Fruit fly (Drosophila melanogaster) whole organism, prepupa: ENCODE data around the gene DIP-eta.

Source experiments
- CG10669 ChIP-seq: fragments of 200-800 bp; sonication (Bioruptor generic); optimal IDR thresholded peaks from 3 replicates; lab custom pipeline; 2018; ENCODE audit warnings: missing biosample characterization, mild to moderate bottlenecking, missing genetic modification characterization, moderate library complexity
- CG11294 ChIP-seq: fragments of 200-800 bp; sonication (Bioruptor generic); IDR thresholded peaks from 2 replicates; pipeline ENCODE4 v1.3.6; 2022; ENCODE audit warnings: missing biosample characterization, missing genetic modification characterization
- CG11902 ChIP-seq: fragments of 200-800 bp; sonication (Bioruptor generic); optimal IDR thresholded peaks from 3 replicates; lab custom pipeline; 2016; ENCODE audit warnings: missing biosample characterization, missing genetic modification characterization
- CG1621 ChIP-seq: fragments of 200-800 bp; sonication (Bioruptor generic); optimal IDR thresholded peaks from 3 replicates; lab custom pipeline; 2018; ENCODE audit warnings: missing biosample characterization, mild to moderate bottlenecking, missing genetic modification characterization
- CG31627 ChIP-seq: fragments of 200-800 bp; sonication (Bioruptor generic); optimal IDR thresholded peaks from 3 replicates; lab custom pipeline; 2016; ENCODE audit warnings: missing biosample characterization, missing genetic modification characterization
- CG6854 ChIP-seq: fragments of 200-800 bp; sonication (Bioruptor generic); optimal IDR thresholded peaks from 2 replicates; lab custom pipeline; 2017; ENCODE audit warnings: missing biosample characterization, mild to moderate bottlenecking, missing genetic modification characterization
- CG8632 ChIP-seq: fragments of 200-800 bp; sonication (Bioruptor generic); optimal IDR thresholded peaks from 3 replicates; lab custom pipeline; 2016; ENCODE audit warnings: missing biosample characterization, missing genetic modification characterization
- Eip78C ChIP-seq: fragments of 200-800 bp; sonication (Bioruptor generic); peaks from one replicate; lab custom pipeline; 2016; ENCODE audit warnings: missing biosample characterization, missing genetic modification characterization
- Lpt ChIP-seq: fragments of 200-800 bp; sonication (Bioruptor generic); optimal IDR thresholded peaks from 3 replicates; lab custom pipeline; 2016; ENCODE audit warnings: missing biosample characterization, missing genetic modification characterization
- Met ChIP-seq: fragments of 200-800 bp; sonication (Bioruptor generic); optimal IDR thresholded peaks from 3 replicates; lab custom pipeline; 2016; ENCODE audit warnings: missing biosample characterization, missing genetic modification characterization
- achi ChIP-seq: fragments of 200-800 bp; sonication (Bioruptor generic); optimal IDR thresholded peaks from 3 replicates; lab custom pipeline; 2016; ENCODE audit warnings: missing biosample characterization, missing genetic modification characterization
- cyc ChIP-seq: fragments of 200-800 bp; sonication (Bioruptor generic); optimal IDR thresholded peaks from 3 replicates; lab custom pipeline; 2016; ENCODE audit warnings: missing biosample characterization, missing genetic modification characterization
- dac ChIP-seq: fragments of 200-800 bp; sonication (Bioruptor generic); optimal IDR thresholded peaks from 2 replicates; lab custom pipeline; 2017; ENCODE audit warnings: missing biosample characterization, mild to moderate bottlenecking, missing genetic modification characterization
- dsx ChIP-seq: fragments of 200-800 bp; optimal IDR thresholded peaks from 3 replicates; lab custom pipeline; 2019; ENCODE audit warnings: missing biosample characterization, mild to moderate bottlenecking, missing genetic modification characterization, moderate library complexity; ENCODE audit not compliant: poor library complexity, severe bottlenecking
- eg ChIP-seq: fragments of 200-800 bp; sonication (Bioruptor generic); IDR thresholded peaks from 3 replicates; pipeline ENCODE4 v1.3.6; 2022; ENCODE audit warnings: missing biosample characterization, missing genetic modification characterization
- lz ChIP-seq: fragments of 200-800 bp; sonication (Bioruptor generic); optimal IDR thresholded peaks from 3 replicates; lab custom pipeline; 2016; ENCODE audit warnings: missing biosample characterization, missing genetic modification characterization
- net ChIP-seq: fragments of 200-800 bp; sonication (Bioruptor generic); optimal IDR thresholded peaks from 3 replicates; lab custom pipeline; 2016; ENCODE audit warnings: missing biosample characterization, missing genetic modification characterization

Gene DIP-eta

DNA sequence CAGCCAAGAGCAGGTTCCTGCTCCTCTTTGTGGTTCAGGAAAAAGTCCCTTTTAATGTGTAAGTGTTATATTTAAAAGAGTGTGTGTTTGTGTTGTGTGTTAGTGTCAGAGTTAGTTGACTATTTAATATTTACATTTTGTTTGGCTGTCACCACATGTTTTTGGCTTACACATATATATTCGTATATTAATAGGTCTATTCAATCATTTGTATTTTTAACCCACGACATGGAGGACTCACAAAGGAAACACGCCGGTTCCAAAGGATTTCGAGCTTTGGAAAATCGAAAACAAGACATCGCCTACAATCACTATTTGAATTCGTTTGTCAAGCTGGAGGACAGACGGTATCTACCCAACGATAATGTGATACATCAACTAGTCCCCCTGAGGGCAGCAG is 64.0 kb downstream of the DIP-eta start, which contains the start of the genes CG14013 and CG14017:
Gene CG14013, minus strand, starts transcription at position 101 of the 400 bp plus-strand sequence.
Gene CG14017, plus strand, starts transcription at position 148 of the 400 bp plus-strand sequence.
- no peak for TF ChIP-seq cyc (GFP tag; lab: Kevin White, UChicago)
- no peak for TF ChIP-seq CG31627 (GFP tag; lab: Kevin White, UChicago)
- TF ChIP-seq CG11902 (GFP tag; lab: Kevin White, UChicago), result no peak
- TF ChIP-seq net (GFP tag; lab: Kevin White, UChicago), result no peak
- no peak for TF ChIP-seq CG8632 (GFP tag; lab: Kevin White, UChicago)
- TF ChIP-seq dac (GFP tag; lab: Kevin White, UChicago), result no peak
- TF ChIP-seq CG6854 (GFP tag; lab: Kevin White, UChicago), result no peak
- TF ChIP-seq CG10669 (GFP tag; lab: Kevin White, UChicago), result no peak
- TF ChIP-seq CG11294, result no peak
- TF ChIP-seq lz (GFP tag; lab: Kevin White, UChicago), result no peak
- no peak for TF ChIP-seq achi (GFP tag; lab: Kevin White, UChicago)
- no peak for TF ChIP-seq eg (GFP tag; lab: Robert Waterston, UW)
- no peak for TF ChIP-seq CG1621 (tag; lab: Kevin White, UChicago)
- TF ChIP-seq Eip78C (GFP tag; lab: Kevin White, UChicago), result no peak
- no peak for TF ChIP-seq dsx
- no peak for TF ChIP-seq Lpt (GFP tag; lab: Kevin White, UChicago)
- TF ChIP-seq Met (GFP tag; lab: Kevin White, UChicago), result no peak
